Fruit fly (Drosophila melanogaster): ENCODE data around the gene Hsc70-3.

Gene Hsc70-3

DNA sequence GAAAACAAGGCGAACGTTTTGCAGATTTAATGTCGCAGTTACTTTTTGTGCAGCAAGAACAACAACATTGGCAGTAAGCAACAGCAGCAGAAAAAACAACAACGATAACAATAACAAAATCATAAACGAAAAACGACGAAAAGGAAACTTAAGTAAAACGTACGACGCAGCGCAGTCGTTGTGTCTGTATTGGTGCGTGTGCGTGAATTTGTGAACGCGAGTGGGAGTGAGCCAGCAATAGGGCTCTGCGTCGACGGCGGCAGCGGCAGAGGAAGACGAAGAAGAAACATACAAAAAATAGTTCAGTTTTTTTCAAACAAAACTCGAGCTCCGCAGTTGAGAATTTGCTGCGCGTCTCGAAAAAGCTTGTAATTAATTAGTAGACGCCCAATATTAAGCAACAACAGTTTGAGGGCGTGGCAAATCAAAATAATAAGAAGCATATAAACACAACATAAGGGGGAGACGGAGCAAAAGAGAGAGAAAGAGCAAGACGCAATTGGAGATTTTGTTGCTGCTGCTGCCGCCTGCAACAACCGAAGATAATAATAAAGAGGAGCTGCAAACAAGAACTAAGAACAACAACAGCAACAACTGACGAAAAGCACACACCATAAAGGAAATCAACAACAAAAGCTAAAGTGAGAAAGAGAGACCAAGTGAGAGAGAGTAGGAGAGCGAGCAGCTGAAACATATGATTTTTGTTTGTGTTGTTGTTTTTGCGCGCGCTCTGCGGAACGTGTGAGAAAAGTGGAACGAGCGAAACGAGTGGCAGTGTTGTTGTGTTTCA is 10.5 kb upstream of the Hsc70-3 start (continued):
- TF ChIP-seq CG14014 (GFP tag; IDR thresholded peaks at IDR 0.05) (0 out of 2 replicates have a peak, but pooled peaks have one; percentile 16), Scr (GFP tag; IDR thresholded peaks at IDR 0.05; ENCODE audit: partially characterized antibody) (no peak), pfk (GFP tag; optimal IDR thresholded peaks at IDR 0.05) (peak; percentile 99), Ada2b (GFP tag; IDR thresholded peaks at IDR 0.05) (no peak), CG12236 (GFP tag; optimal IDR thresholded peaks at IDR 0.05) (no peak), CG15479 (GFP tag; optimal IDR thresholded peaks at IDR 0.05) (peak; percentile 40), E2f1 (GFP tag; IDR thresholded peaks at IDR 0.05) (no peak), CG4360 (GFP tag; IDR thresholded peaks at IDR 0.05) (peak; percentile 93), Lpt (GFP tag; optimal IDR thresholded peaks at IDR 0.05) (no peak), MESR4 (GFP tag; optimal IDR thresholded peaks at IDR 0.05) (peak; percentile 19), Oli (tag; optimal IDR thresholded peaks at IDR 0.05) (no peak), Adf1 (GFP tag; IDR thresholded peaks at IDR 0.05) (peak; percentile 98), BtbVII (GFP tag; optimal IDR thresholded peaks at IDR 0.05) (peak; percentile 11)

DNA sequence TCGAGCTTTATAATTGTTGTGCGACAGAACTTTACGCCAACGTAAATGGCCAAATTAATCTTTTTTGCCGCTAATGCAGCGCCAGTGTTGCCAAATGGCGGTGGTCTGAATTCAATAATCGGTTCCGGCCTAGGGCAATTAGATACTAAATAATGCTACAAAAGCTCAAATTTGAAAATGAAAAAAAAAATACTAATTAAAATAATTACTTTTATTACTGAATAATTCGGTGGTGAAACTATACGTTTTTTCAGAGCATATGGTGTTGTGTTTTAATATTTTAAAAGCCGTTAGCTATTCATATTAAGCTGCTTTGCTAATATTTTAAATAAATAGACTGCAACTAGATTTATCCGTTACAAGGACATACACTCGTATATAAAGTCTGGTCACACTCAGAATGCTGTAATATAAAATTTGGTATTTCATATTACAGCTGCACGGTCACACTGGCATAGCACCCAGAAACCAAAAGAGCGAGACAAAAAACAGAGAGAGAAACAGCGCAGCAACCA is 9.6 kb upstream of the Hsc70-3 start, which contains the start of the genes CG1578 and rudhira:
Gene CG1578 (minus strand): TSS at position 118 of the 515 bp plus-strand sequence.
Gene rudhira (plus strand): TSS at position 465 of the 515 bp plus-strand sequence.
- TF ChIP-seq E2f2 (GFP tag; IDR thresholded peaks at IDR 0.05) (peak; percentile 58), Nf-YC (tag; optimal IDR thresholded peaks at IDR 0.05) (no peak), CG14667 (GFP tag; IDR thresholded peaks at IDR 0.05) (no peak), CG16863 (GFP tag; optimal IDR thresholded peaks at IDR 0.05) (no peak), row (GFP tag; IDR thresholded peaks at IDR 0.05) (peak; percentile 21), tna (GFP tag; IDR thresholded peaks at IDR 0.05; ENCODE audit: partially characterized antibody) (no peak), Pdp1 (GFP tag; optimal IDR thresholded peaks at IDR 0.05) (no peak), fd64A (GFP tag; optimal IDR thresholded peaks at IDR 0.05) (no peak), CoRest (tag; optimal IDR thresholded peaks at IDR 0.05) (peak; percentile 64), pzg (GFP tag; optimal IDR thresholded peaks at IDR 0.05) (peak; percentile 48), tap (tag; optimal IDR thresholded peaks at IDR 0.05) (no peak), CG2116 (GFP tag; optimal IDR thresholded peaks at IDR 0.05) (peak; percentile 35), gcm2 (GFP tag; optimal IDR thresholded peaks at IDR 0.05) (no peak), ewg (GFP tag; optimal IDR thresholded peaks at IDR 0.05) (no peak), sr (GFP tag; IDR thresholded peaks at IDR 0.05) (peak; percentile 49; the same call in 1 of the 3 replicates), Sin3A (optimal IDR thresholded peaks at IDR 0.05) (peak; percentile 39), MTF-1 (GFP tag; optimal IDR thresholded peaks at IDR 0.05; ENCODE audit: borderline replicate concordance) (no peak), CG10267 (tag; optimal IDR thresholded peaks at IDR 0.05) (peak; percentile 88), zen (tag; optimal IDR thresholded peaks at IDR 0.05) (peak; percentile 44), wek (GFP tag; optimal IDR thresholded peaks at IDR 0.05) (no peak), her (GFP tag; optimal IDR thresholded peaks at IDR 0.05) (no peak), kay (GFP tag; optimal IDR thresholded peaks at IDR 0.05) (no peak), CG13296 (GFP tag; optimal IDR thresholded peaks at IDR 0.05) (no peak), HHEX (GFP tag; optimal IDR thresholded peaks at IDR 0.05) (peak; percentile 8), gfzf (GFP tag; optimal IDR thresholded peaks at IDR 0.05) (peak; percentile 73), CG30020 (tag; optimal IDR thresholded peaks at IDR 0.05) (peak; percentile 13), BEAF-32 (GFP tag; optimal IDR thresholded peaks at IDR 0.05) (peak; percentile 52), CG11504 (tag; optimal IDR thresholded peaks at IDR 0.05) (peak; percentile 32), CG9797 (GFP tag; optimal IDR thresholded peaks at IDR 0.05) (peak; percentile 82), insv (GFP tag; optimal IDR thresholded peaks at IDR 0.05) (peak in 1 of 2 experiments; percentile 12), Dfd (GFP tag; optimal IDR thresholded peaks at IDR 0.05) (no peak), onecut (GFP tag; IDR thresholded peaks at IDR 0.05) (peak; percentile 11; the same call in 1 of the 2 replicates), CG10654 (GFP tag; optimal IDR thresholded peaks at IDR 0.05) (no peak), CG1529 (GFP tag; optimal IDR thresholded peaks at IDR 0.05) (no peak), Lhr (GFP tag; optimal IDR thresholded peaks at IDR 0.05) (peak; percentile 83)
